Worm (Caenorhabditis elegans): ENCODE data around the gene K09F6.15.
A peak's percentile ranks its signal among the peaks of the same experiment; 100 is the strongest.
"Not testable (repeated sequence)": the region's sequence is repeated elsewhere in the genome, so short reads cannot be mapped to it uniquely, and the experiment has no call there.

The K09F6.15 gene

DNA sequence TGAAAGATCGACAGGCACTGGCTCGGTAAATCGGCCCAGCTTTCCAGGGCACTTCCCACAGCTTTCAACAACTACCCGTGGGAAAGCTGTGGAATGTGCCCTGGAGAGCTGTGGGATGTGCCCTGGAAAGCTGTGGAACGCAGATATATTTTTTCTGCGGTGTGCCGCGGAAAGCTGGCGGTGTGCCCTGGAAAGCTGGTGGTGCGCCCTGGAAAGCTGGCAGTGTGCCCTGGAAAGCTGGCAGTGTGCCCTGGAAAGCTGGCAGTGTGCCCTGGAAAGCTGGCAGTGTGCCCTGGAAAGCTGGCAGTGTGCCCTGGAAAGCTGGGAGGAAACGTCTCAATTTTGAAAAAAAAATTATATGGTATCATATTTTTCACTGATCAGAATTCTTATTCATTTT lies 3.6 kb downstream of the K09F6.15 start:
- no peak for TF ChIP-seq nhr-76 (tag; optimal IDR thresholded peaks at IDR 0.05)
- TF ChIP-seq sptf-1 (tag; optimal IDR thresholded peaks at IDR 0.05), result no peak
- TF ChIP-seq M03D4.4 (tag; optimal IDR thresholded peaks at IDR 0.05), result no peak
- no peak for TF ChIP-seq nhr-28 (tag; optimal IDR thresholded peaks at IDR 0.05)
- no peak for TF ChIP-seq tbx-8 (GFP tag; optimal IDR thresholded peaks at IDR 0.05)
- TF ChIP-seq snpc-4 (tag; optimal IDR thresholded peaks at IDR 0.05), result no peak
- TF ChIP-seq blmp-1 (tag; optimal IDR thresholded peaks at IDR 0.05), result no peak
- no peak for TF ChIP-seq unc-62 (GFP tag; optimal IDR thresholded peaks at IDR 0.05)
- TF ChIP-seq mls-2 (tag; optimal IDR thresholded peaks at IDR 0.05), result no peak
- no peak for TF ChIP-seq ceh-83 (GFP tag; optimal IDR thresholded peaks at IDR 0.05)
- TF ChIP-seq ces-1 (GFP tag; optimal IDR thresholded peaks at IDR 0.05), result no peak
- no peak for TF ChIP-seq drap-1 (GFP tag; optimal IDR thresholded peaks at IDR 0.05)
- TF ChIP-seq hlh-1 (tag; optimal IDR thresholded peaks at IDR 0.05), result no peak

- TF ChIP-seq tbx-8 (GFP tag; optimal IDR thresholded peaks at IDR 0.05); hlh-1 (tag; optimal IDR thresholded peaks at IDR 0.05); pha-4 (tag; optimal IDR thresholded peaks at IDR 0.05): not testable (repeated sequence)
These were observed 22.5 kb downstream of the K09F6.15 start, which contains the start of gene K09F6.3 for ce11 chrII:2254861-2255260. TSS of gene K09F6.3 (plus strand) at chrII:2255161.

DNA sequence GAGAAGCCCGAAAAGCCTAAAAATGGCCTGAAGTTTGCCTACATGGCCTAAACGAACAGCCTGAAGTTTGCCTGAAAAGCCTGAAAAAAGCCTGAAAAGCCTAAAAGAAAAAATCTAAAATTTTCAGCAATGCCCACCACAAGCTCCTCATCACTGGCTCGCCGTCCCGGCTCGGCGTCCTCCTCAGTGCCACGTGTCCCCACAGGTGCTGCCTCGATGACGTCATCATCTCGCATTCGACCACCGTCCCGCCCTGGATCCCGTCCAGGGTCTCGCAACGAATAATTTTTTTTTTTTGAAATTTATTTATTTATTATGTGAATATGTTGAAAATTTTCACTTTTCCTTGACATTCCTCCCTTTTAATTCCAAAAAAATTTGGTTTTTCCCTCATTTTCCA lies 23.6 kb downstream of the K09F6.15 start:
- TF ChIP-seq unc-120 (tag; optimal IDR thresholded peaks at IDR 0.05; ENCODE audit: poor library complexity, severe bottlenecking), result no peak
- TF ChIP-seq nhr-76 (tag; optimal IDR thresholded peaks at IDR 0.05), result no peak
- TF ChIP-seq zip-8 (tag; optimal IDR thresholded peaks at IDR 0.05), result peak; percentile 60

DNA sequence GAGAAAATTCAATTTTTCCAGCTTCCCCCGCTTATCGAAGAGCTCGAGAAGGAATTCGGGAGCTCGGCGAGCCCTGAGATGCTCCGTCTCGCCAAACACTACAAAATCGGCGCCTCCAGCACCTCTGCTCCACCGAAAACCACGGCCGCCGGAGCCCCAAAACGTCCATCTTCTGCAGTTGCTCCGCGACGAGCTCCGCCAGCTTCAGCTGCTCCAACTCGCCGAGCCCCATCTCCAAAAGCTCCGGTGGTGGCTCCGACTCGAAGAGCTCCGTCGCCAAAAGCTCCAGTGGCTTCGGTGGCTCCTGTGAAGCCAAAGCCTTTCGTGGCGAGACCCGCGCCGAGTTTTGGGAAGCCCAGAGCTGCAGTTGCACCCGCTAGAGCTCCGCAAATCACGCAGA lies 25.7 kb downstream of the K09F6.15 start:
- TF ChIP-seq elt-3 (tag; optimal IDR thresholded peaks at IDR 0.05) (no peak), tbx-8 (GFP tag; optimal IDR thresholded peaks at IDR 0.05) (no peak), nhr-12 (tag; optimal IDR thresholded peaks at IDR 0.05) (no peak), bed-3 (GFP tag; optimal IDR thresholded peaks at IDR 0.05) (no peak), nhr-76 (tag; optimal IDR thresholded peaks at IDR 0.05) (no peak), snpc-4 (tag; optimal IDR thresholded peaks at IDR 0.05) (no peak), elt-1 (tag; optimal IDR thresholded peaks at IDR 0.05; ENCODE audit: borderline replicate concordance, insufficient read depth) (no peak), mab-5 (tag; optimal IDR thresholded peaks at IDR 0.05) (no peak), nhr-28 (tag; optimal IDR thresholded peaks at IDR 0.05) (no peak), hlh-1 (tag; optimal IDR thresholded peaks at IDR 0.05) (no peak), ceh-83 (GFP tag; optimal IDR thresholded peaks at IDR 0.05) (no peak), cnd-1 (tag; optimal IDR thresholded peaks at IDR 0.05) (no peak), sptf-1 (tag; optimal IDR thresholded peaks at IDR 0.05) (no peak), zip-8 (tag; optimal IDR thresholded peaks at IDR 0.05) (no peak), lsy-2 (tag; optimal IDR thresholded peaks at IDR 0.05) (no peak), drap-1 (GFP tag; optimal IDR thresholded peaks at IDR 0.05) (no peak), mls-2 (tag; optimal IDR thresholded peaks at IDR 0.05) (no peak), ceh-39 (tag; optimal IDR thresholded peaks at IDR 0.05) (no peak), lin-32 (GFP tag; optimal IDR thresholded peaks at IDR 0.05) (no peak)

DNA sequence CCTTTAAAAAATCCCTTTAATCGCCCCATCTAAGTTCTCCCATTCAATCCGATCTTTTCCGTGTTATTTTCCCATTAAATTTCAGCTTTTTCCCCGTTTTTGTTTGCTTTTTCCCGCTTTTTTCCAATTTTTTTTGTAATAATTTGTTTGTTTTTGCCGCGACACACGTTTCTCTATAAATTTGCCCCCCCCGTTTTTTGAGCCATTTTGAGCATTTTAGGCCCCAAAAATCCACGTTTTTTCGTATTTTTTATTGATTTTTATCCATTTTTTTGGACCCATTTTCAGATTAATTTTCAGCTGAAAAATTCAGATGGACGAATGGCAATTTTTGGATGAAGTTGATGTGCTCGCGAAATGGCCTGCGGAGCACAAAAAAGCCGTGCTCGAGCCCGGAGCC lies 34.0 kb downstream of the K09F6.15 start, which contains the start of gene F54A3.2:
Gene F54A3.2 (plus strand): TSS at position 301 of the 400 bp plus-strand sequence.
- TF ChIP-seq hlh-1 (tag; optimal IDR thresholded peaks at IDR 0.05), result no peak
- no peak for TF ChIP-seq ceh-83 (GFP tag; optimal IDR thresholded peaks at IDR 0.05)
- TF ChIP-seq ces-1 (GFP tag; optimal IDR thresholded peaks at IDR 0.05), result no peak
- TF ChIP-seq elt-3 (tag; optimal IDR thresholded peaks at IDR 0.05), result no peak
- no peak for TF ChIP-seq bed-3 (GFP tag; optimal IDR thresholded peaks at IDR 0.05)
- no peak for TF ChIP-seq ham-2 (GFP tag; optimal IDR thresholded peaks at IDR 0.05)
- no peak for TF ChIP-seq ceh-43 (GFP tag; optimal IDR thresholded peaks at IDR 0.05)
- TF ChIP-seq drap-1 (GFP tag; optimal IDR thresholded peaks at IDR 0.05), result no peak
- TF ChIP-seq unc-39 (tag; optimal IDR thresholded peaks at IDR 0.05), result no peak
- no peak for TF ChIP-seq lin-32 (GFP tag; optimal IDR thresholded peaks at IDR 0.05)
- no peak for TF ChIP-seq ceh-39 (tag; optimal IDR thresholded peaks at IDR 0.05)

ce11 chrII:2236352-2236751 lies 41.0 kb downstream of the K09F6.15 start:
- TF ChIP-seq elt-3 (tag; optimal IDR thresholded peaks at IDR 0.05), result no peak
- no peak for TF ChIP-seq blmp-1 (tag; optimal IDR thresholded peaks at IDR 0.05)
- no peak for TF ChIP-seq mls-2 (tag; optimal IDR thresholded peaks at IDR 0.05)
- no peak for TF ChIP-seq nhr-12 (tag; optimal IDR thresholded peaks at IDR 0.05)
- no peak for TF ChIP-seq bed-3 (GFP tag; optimal IDR thresholded peaks at IDR 0.05)
